Worm (Caenorhabditis elegans) whole organism, L2 larva: ENCODE measurements around the gene lgg-3.

Source experiments
- C34F6.9 ChIP-seq: fragments of 150-350 bp; optimal IDR thresholded peaks from 2 replicates; lab custom pipeline; 2014; ENCODE audit warnings: missing biosample characterization, missing genetic modification characterization
- R02D3.7 ChIP-seq: fragments of 150-350 bp; optimal IDR thresholded peaks from 2 replicates; lab custom pipeline; 2014; ENCODE audit warnings: missing biosample characterization, missing genetic modification characterization
- Y55F3AM.14 ChIP-seq: fragments of 200-800 bp; sonication (Bioruptor generic); optimal IDR thresholded peaks from 2 replicates; lab custom pipeline; 2018; ENCODE audit warnings: mild to moderate bottlenecking, missing genetic modification characterization, missing compliant biosample characterization
- ZK546.5 ChIP-seq: sonication (generic microtip); optimal IDR thresholded peaks from 2 replicates; lab custom pipeline; 2017; ENCODE audit warnings: missing biosample characterization, missing genetic modification characterization
- alr-1 ChIP-seq: fragments of 150-350 bp; optimal IDR thresholded peaks from 2 replicates; lab custom pipeline; 2014; ENCODE audit warnings: missing biosample characterization, missing genetic modification characterization
- aly-2 ChIP-seq: fragments of 150-350 bp; optimal IDR thresholded peaks from 2 replicates; lab custom pipeline; 2014; ENCODE audit warnings: missing biosample characterization, missing genetic modification characterization
- ama-1 ChIP-seq: fragments of 150-350 bp; optimal IDR thresholded peaks from 2 replicates; lab custom pipeline; 2018; ENCODE audit warnings: inconsistent platforms
- blmp-1 ChIP-seq: sonication (generic microtip); optimal IDR thresholded peaks from 2 replicates; lab custom pipeline; 2017; ENCODE audit warnings: missing genetic modification characterization, mild to moderate bottlenecking, missing compliant biosample characterization, antibody characterized with exemption, moderate library complexity; ENCODE audit not compliant: insufficient read depth
- ceh-82 ChIP-seq: fragments of 150-350 bp; optimal IDR thresholded peaks from 2 replicates; lab custom pipeline; 2014; ENCODE audit warnings: missing biosample characterization, missing genetic modification characterization
- crh-2 ChIP-seq: sonication (generic microtip); optimal IDR thresholded peaks from 2 replicates; lab custom pipeline; 2017; ENCODE audit warnings: missing biosample characterization, missing genetic modification characterization
- dmd-4 ChIP-seq: sonication (generic microtip); optimal IDR thresholded peaks from 2 replicates; lab custom pipeline; 2017; ENCODE audit warnings: missing biosample characterization, missing genetic modification characterization
- egl-27 ChIP-seq: sonication (generic microtip); optimal IDR thresholded peaks from 3 replicates; lab custom pipeline; 2017; ENCODE audit warnings: missing biosample characterization, missing genetic modification reagents, missing genetic modification characterization
- elt-1 ChIP-seq: fragments of 150-350 bp; optimal IDR thresholded peaks from 2 replicates; lab custom pipeline; 2014; ENCODE audit warnings: missing biosample characterization, missing genetic modification characterization
- elt-3 ChIP-seq: sonication (generic microtip); optimal IDR thresholded peaks from 2 replicates; lab custom pipeline; 2017; ENCODE audit warnings: missing biosample characterization, missing genetic modification characterization
- fos-1 ChIP-seq: fragments of 150-350 bp; optimal IDR thresholded peaks from 2 replicates; lab custom pipeline; 2014; ENCODE audit warnings: missing biosample characterization, missing genetic modification characterization
- gmeb-1 ChIP-seq: fragments of 150-350 bp; optimal IDR thresholded peaks from 2 replicates; lab custom pipeline; 2014; ENCODE audit warnings: missing biosample characterization, missing genetic modification characterization
- lin-11 ChIP-seq: fragments of 150-350 bp; sonication (generic microtip); optimal IDR thresholded peaks from 2 replicates; lab custom pipeline; 2014; ENCODE audit warnings: missing biosample characterization, missing genetic modification characterization, inconsistent platforms, mixed read lengths
- lin-39 ChIP-seq: fragments of 150-350 bp; optimal IDR thresholded peaks from 2 replicates; lab custom pipeline; 2014; ENCODE audit warnings: missing biosample characterization, missing genetic modification reagents, missing genetic modification characterization
- lsy-2 ChIP-seq, 2 experiments: fragments of 150-350 bp in 1 of 2; sonication (generic microtip) in 1 of 2; optimal IDR thresholded peaks; 2 replicates each; lab custom pipeline; 2014 to 2017; ENCODE audit warnings: missing biosample characterization in 2 of 2, missing genetic modification characterization in 2 of 2
- mab-5 ChIP-seq: fragments of 150-350 bp; optimal IDR thresholded peaks from 2 replicates; lab custom pipeline; 2014; ENCODE audit warnings: missing biosample characterization, missing genetic modification characterization
- mbf-1 ChIP-seq: sonication (generic microtip); optimal IDR thresholded peaks from 2 replicates; lab custom pipeline; 2017; ENCODE audit warnings: missing biosample characterization, missing genetic modification characterization
- mdl-1 ChIP-seq, 2 experiments: fragments of 150-350 bp in 1 of 2; sonication (generic microtip) in 1 of 2; optimal IDR thresholded peaks; 2 replicates each; lab custom pipeline; 2017; ENCODE audit warnings: missing biosample characterization in 2 of 2, missing genetic modification characterization in 2 of 2
- nhr-10 ChIP-seq: sonication (generic microtip); optimal IDR thresholded peaks from 2 replicates; lab custom pipeline; 2017; ENCODE audit warnings: missing biosample characterization, missing genetic modification characterization
- nhr-11 ChIP-seq: fragments of 150-350 bp; optimal IDR thresholded peaks from 2 replicates; lab custom pipeline; 2014; ENCODE audit warnings: missing biosample characterization, missing genetic modification characterization
- nhr-12 ChIP-seq: fragments of 150-350 bp; optimal IDR thresholded peaks from 2 replicates; lab custom pipeline; 2014; ENCODE audit warnings: missing biosample characterization, missing genetic modification characterization
- nhr-237 ChIP-seq: fragments of 150-350 bp; optimal IDR thresholded peaks from 2 replicates; lab custom pipeline; 2014; ENCODE audit warnings: missing biosample characterization, missing genetic modification characterization
- nhr-25 ChIP-seq: fragments of 150-350 bp; sonication (generic microtip); optimal IDR thresholded peaks from 3 replicates; lab custom pipeline; 2014; ENCODE audit warnings: missing biosample characterization, missing genetic modification characterization
- nhr-6 ChIP-seq: fragments of 150-350 bp; optimal IDR thresholded peaks from 2 replicates; lab custom pipeline; 2014; ENCODE audit warnings: missing biosample characterization, missing genetic modification characterization
- nhr-77 ChIP-seq: fragments of 150-350 bp; optimal IDR thresholded peaks from 2 replicates; lab custom pipeline; 2014; ENCODE audit warnings: missing biosample characterization, missing genetic modification characterization
- sem-4 ChIP-seq: fragments of 150-350 bp; optimal IDR thresholded peaks from 2 replicates; lab custom pipeline; 2014; ENCODE audit warnings: missing biosample characterization, missing genetic modification reagents, missing genetic modification characterization
- skn-1 ChIP-seq: sonication (generic microtip); optimal IDR thresholded peaks from 2 replicates; lab custom pipeline; 2017; ENCODE audit warnings: missing biosample characterization, missing genetic modification characterization
- sma-3 ChIP-seq: sonication (generic microtip); optimal IDR thresholded peaks from 2 replicates; lab custom pipeline; 2016; ENCODE audit warnings: missing genetic modification reagents, missing genetic modification characterization, missing compliant biosample characterization
- snpc-4 ChIP-seq: fragments of 150-350 bp; optimal IDR thresholded peaks from 2 replicates; lab custom pipeline; 2014; ENCODE audit warnings: missing biosample characterization, missing genetic modification characterization
- unc-55 ChIP-seq: fragments of 150-350 bp; sonication (generic microtip); optimal IDR thresholded peaks from 3 replicates; lab custom pipeline; 2014; ENCODE audit warnings: missing biosample characterization, missing genetic modification reagents, missing genetic modification characterization
- unc-62 ChIP-seq: fragments of 150-350 bp; optimal IDR thresholded peaks from 2 replicates; lab custom pipeline; 2014; ENCODE audit warnings: missing biosample characterization, missing genetic modification reagents, missing genetic modification characterization
- zag-1 ChIP-seq: fragments of 150-350 bp; optimal IDR thresholded peaks from 2 replicates; lab custom pipeline; 2014; ENCODE audit warnings: missing biosample characterization, missing genetic modification characterization
- ztf-4 ChIP-seq: fragments of 150-350 bp; optimal IDR thresholded peaks from 2 replicates; lab custom pipeline; 2014; ENCODE audit warnings: missing biosample characterization, missing genetic modification characterization

Gene lgg-3

ce11 chrIII:5665710-5666109, 32.1 kb downstream of the lgg-3 start:
- TF ChIP-seq skn-1 (tag; lab: Kevin White, UChicago), result no peak
- TF ChIP-seq blmp-1 (tag; lab: Kevin White, UChicago), result no peak
- TF ChIP-seq lin-11 (tag; lab: Kevin White, UChicago), result no peak
- TF ChIP-seq nhr-77, result no peak
- TF ChIP-seq alr-1, result no peak
- TF ChIP-seq lsy-2 (tag; optimal IDR thresholded peaks at IDR 0.05; lab: Kevin White, UChicago), result no peak
- TF ChIP-seq nhr-6 (tag; lab: Kevin White, UChicago), result no peak
- TF ChIP-seq elt-3 (tag; lab: Kevin White, UChicago), result no peak
- no peak for TF ChIP-seq nhr-237
- TF ChIP-seq snpc-4, result no peak
- no peak for TF ChIP-seq nhr-12
- no peak for TF ChIP-seq elt-1
- no peak for TF ChIP-seq sma-3 (GFP tag; lab: Kevin White, UChicago)

ce11 chrIII:5665278-5665677, 32.5 kb downstream of the lgg-3 start:
- TF ChIP-seq nhr-25 (tag; lab: Kevin White, UChicago), result peak; percentile 2
- no peak for TF ChIP-seq nhr-6 (tag; lab: Kevin White, UChicago)
- peak; percentile 36 for TF ChIP-seq fos-1 (tag; lab: Kevin White, UChicago)
- peak; percentile 7 for TF ChIP-seq crh-2
- no peak for TF ChIP-seq nhr-12
- no peak for TF ChIP-seq elt-1
- no peak for TF ChIP-seq C34F6.9 (tag; lab: Kevin White, UChicago)
- no peak for TF ChIP-seq mbf-1 (tag; lab: Kevin White, UChicago)
- TF ChIP-seq sem-4 (tag; lab: Kevin White, UChicago), result no peak
- no peak for TF ChIP-seq lin-11 (tag; lab: Kevin White, UChicago)
- no peak for TF ChIP-seq ztf-4 (tag; lab: Kevin White, UChicago)
- TF ChIP-seq aly-2 (tag; lab: Kevin White, UChicago), result no peak

ce11 chrIII:5663933-5664332, 33.9 kb downstream of the lgg-3 start, which contains the start of gene par-3:
Gene par-3, plus strand, starts transcription at chrIII:5664233.
- TF ChIP-seq dmd-4 (tag; lab: Kevin White, UChicago) (no peak), unc-62 (GFP tag; lab: Kevin White, UChicago) (no peak), unc-55 (GFP tag; lab: Kevin White, UChicago) (no peak), sem-4 (tag; lab: Kevin White, UChicago) (no peak), nhr-6 (tag; lab: Kevin White, UChicago) (no peak), C34F6.9 (tag; lab: Kevin White, UChicago) (no peak), mab-5 (no peak), gmeb-1 (tag; lab: Kevin White, UChicago) (no peak)

ce11 chrIII:5663521-5663920, 34.3 kb downstream of the lgg-3 start:
- TF ChIP-seq egl-27 (tag; lab: Kevin White, UChicago) (no peak), nhr-25 (tag; lab: Kevin White, UChicago) (no peak), fos-1 (tag; lab: Kevin White, UChicago) (no peak), Y55F3AM.14 (GFP tag; lab: Kevin White, UChicago) (no peak), mab-5 (no peak), ZK546.5 (tag; lab: Kevin White, UChicago) (no peak), ceh-82 (tag; lab: Kevin White, UChicago) (no peak), dmd-4 (tag; lab: Kevin White, UChicago) (no peak), alr-1 (no peak), sem-4 (tag; lab: Kevin White, UChicago) (no peak), lin-39 (tag; lab: Kevin White, UChicago) (no peak), nhr-77 (no peak), ama-1 (lab: Kevin White, UChicago) (no peak), R02D3.7 (tag; lab: Kevin White, UChicago) (no peak), unc-62 (GFP tag; lab: Kevin White, UChicago) (no peak), nhr-11 (tag; lab: Kevin White, UChicago) (no peak), mdl-1 (tag; optimal IDR thresholded peaks at IDR 0.05; lab: Kevin White, UChicago) (no peak)

ce11 chrIII:5660976-5661375, 36.8 kb downstream of the lgg-3 start, which contains the start of gene F54E7.6:
Gene F54E7.6, minus strand, starts transcription at chrIII:5661085.
- peak; percentile 57 for TF ChIP-seq nhr-25 (tag; lab: Kevin White, UChicago)
- no peak for TF ChIP-seq zag-1 (tag; lab: Kevin White, UChicago)
- no peak for TF ChIP-seq snpc-4
- no peak for TF ChIP-seq nhr-10 (tag; lab: Kevin White, UChicago)
